Fruit fly (Drosophila melanogaster): Measurements from ENCODE around the gene CG31637.

DNA sequence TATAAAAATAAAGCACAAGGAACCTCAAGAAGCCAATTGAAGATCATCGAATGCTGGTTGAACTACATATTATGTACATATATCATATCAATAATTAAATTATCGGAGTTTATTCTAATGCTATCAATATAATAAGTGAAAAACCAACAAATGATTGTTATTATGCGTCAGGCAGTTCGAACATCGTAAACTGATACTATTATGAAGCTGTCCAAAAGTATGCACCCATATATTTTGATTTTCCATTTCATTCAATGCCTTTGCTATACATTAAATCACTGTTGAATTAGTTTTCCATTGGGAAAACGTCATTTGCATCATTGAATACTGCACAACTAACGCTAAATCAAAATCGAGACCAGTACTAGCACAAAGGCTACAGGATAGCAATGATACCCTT lies 53.9 kb downstream of the CG31637 start:
- no peak for TF ChIP-seq CG8478 (optimal IDR thresholded peaks at IDR 0.05)
- no peak for TF ChIP-seq CTCF (optimal IDR thresholded peaks at IDR 0.05)

Measured in S2 (cell line).